Worm (Caenorhabditis elegans): Measurements from ENCODE around the gene unc-5.

DNA sequence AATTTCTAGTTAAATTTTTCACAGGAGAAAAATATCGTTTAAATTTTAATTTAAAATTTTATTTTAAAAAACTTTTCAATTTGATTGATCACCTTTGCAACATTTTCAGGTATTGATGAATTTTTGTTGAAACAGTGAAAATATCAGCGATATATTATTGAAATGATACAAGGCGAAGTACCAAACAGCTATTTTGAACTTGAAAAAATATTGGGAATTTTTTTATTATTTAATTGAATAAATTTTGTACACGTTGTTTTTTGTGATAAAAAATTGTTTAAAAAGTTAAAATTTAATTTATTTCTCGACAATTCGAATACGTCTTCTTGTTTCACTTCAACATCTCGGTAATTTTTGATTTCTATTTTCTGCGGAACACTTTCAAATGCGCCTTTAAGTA is 34.4 kb downstream of the unc-5 start, which contains the start of gene B0273.1:
- TF ChIP-seq flt-1 (GFP tag; IDR thresholded peaks at IDR 0.05) = no peak
- no peak for TF ChIP-seq F13C5.2 (tag; optimal IDR thresholded peaks at IDR 0.05)
- TF ChIP-seq ama-1 (optimal IDR thresholded peaks at IDR 0.05) = no peak
- no peak for TF ChIP-seq hmbx-1 (tag; optimal IDR thresholded peaks at IDR 0.05)
- TF ChIP-seq hnd-1 (tag; optimal IDR thresholded peaks at IDR 0.05) = no peak
- TF ChIP-seq sea-1 (GFP tag; conservative IDR thresholded peaks at IDR 0.05) = no peak
